Worm (Caenorhabditis elegans) whole organism, L4 larva: ENCODE results near the gene hlh-13.

Experiments
- F49E8.2 ChIP-seq: sonication (generic microtip); optimal IDR thresholded peaks from 2 replicates; lab custom pipeline; 2016; ENCODE audit warnings: missing compliant biosample characterization, mild to moderate bottlenecking, missing genetic modification characterization, borderline replicate concordance
- ama-1 ChIP-seq: fragments of 150-350 bp; optimal IDR thresholded peaks from 2 replicates; lab custom pipeline; 2014; ENCODE audit warnings: inconsistent platforms, mixed read lengths
- lin-39 ChIP-seq: fragments of 150-350 bp; optimal IDR thresholded peaks from 2 replicates; lab custom pipeline; 2014; ENCODE audit warnings: missing biosample characterization, missing genetic modification reagents, missing genetic modification characterization
- mxl-2 ChIP-seq: fragments of 200-800 bp; sonication (Bioruptor generic); conservative IDR thresholded peaks from 2 replicates; pipeline ENCODE4 v1.3.6; 2022; ENCODE audit warnings: missing genetic modification reagents, missing genetic modification characterization, missing compliant biosample characterization
- nhr-76 ChIP-seq: fragments of 150-350 bp; optimal IDR thresholded peaks from 2 replicates; lab custom pipeline; 2014; ENCODE audit warnings: missing biosample characterization, missing genetic modification characterization

ce11 chrX:4297452-4297851 lies 48.4 kb downstream of the hlh-13 start, which contains the start of gene paf-2:
- no peak for TF ChIP-seq ama-1 (lab: Kevin White, UChicago)
- TF ChIP-seq F49E8.2, result no peak
- TF ChIP-seq mxl-2 (GFP tag; lab: Robert Waterston, UW), result no peak
- no peak for TF ChIP-seq lin-39 (tag; lab: Kevin White, UChicago)
- no peak for TF ChIP-seq nhr-76 (tag; lab: Kevin White, UChicago)
